Worm (Caenorhabditis elegans) whole organism, young adult: ENCODE data around the gene nlp-21.
A peak's percentile ranks its signal among the peaks of the same experiment; 100 is the strongest.

ENCODE experiments used
- B0261.1 ChIP-seq: sonication (generic microtip); optimal IDR thresholded peaks from 2 replicates; lab custom pipeline; 2016; ENCODE audit warnings: mild to moderate bottlenecking, missing genetic modification characterization, moderate library complexity, missing compliant biosample characterization
- F23B12.7 ChIP-seq: sonication (generic microtip); optimal IDR thresholded peaks from 2 replicates; lab custom pipeline; 2017; ENCODE audit warnings: missing genetic modification characterization, mild to moderate bottlenecking, missing compliant biosample characterization, antibody characterized with exemption, moderate library complexity; ENCODE audit not compliant: insufficient read depth
- F37B4.10 ChIP-seq: fragments of 200-800 bp; sonication (Bioruptor generic); IDR thresholded peaks from 2 replicates; pipeline ENCODE4 v1.3.6; 2022; ENCODE audit warnings: missing genetic modification characterization, missing compliant biosample characterization
- F57A8.1 ChIP-seq: fragments of 200-800 bp; sonication (Bioruptor generic); optimal IDR thresholded peaks from 2 replicates; lab custom pipeline; 2018; ENCODE audit warnings: mild to moderate bottlenecking, missing genetic modification characterization, moderate library complexity, missing compliant biosample characterization
- K11D2.4 ChIP-seq: fragments of 200-800 bp; sonication (Bioruptor generic); IDR thresholded peaks from 2 replicates; pipeline ENCODE4 v1.3.6; 2022; ENCODE audit warnings: missing genetic modification reagents, missing genetic modification characterization, missing compliant biosample characterization
- T26A5.8 ChIP-seq: sonication (generic microtip); optimal IDR thresholded peaks from 2 replicates; lab custom pipeline; 2016; ENCODE audit warnings: missing genetic modification characterization, missing compliant biosample characterization
- Y53F4B.3 ChIP-seq: fragments of 200-800 bp; sonication (Bioruptor generic); IDR thresholded peaks from 2 replicates; pipeline ENCODE4 v1.3.6; 2022; ENCODE audit warnings: missing genetic modification reagents, missing genetic modification characterization, missing compliant biosample characterization
- Y53G8AR.9 ChIP-seq: fragments of 200-800 bp; sonication (Bioruptor generic); conservative IDR thresholded peaks from 2 replicates; pipeline ENCODE4 v1.3.6; 2022; ENCODE audit warnings: missing genetic modification reagents, missing genetic modification characterization, missing compliant biosample characterization
- Y95B8A.8 ChIP-seq: fragments of 200-800 bp; sonication (Bioruptor generic); IDR thresholded peaks from 2 replicates; pipeline ENCODE4 v1.3.6; 2022; ENCODE audit warnings: missing genetic modification reagents, missing genetic modification characterization, missing compliant biosample characterization
- aptf-2 ChIP-seq: fragments of 200-800 bp; sonication (Bioruptor generic); conservative IDR thresholded peaks from 2 replicates; pipeline ENCODE4 v1.3.6; 2022; ENCODE audit warnings: missing genetic modification reagents, missing genetic modification characterization, missing compliant biosample characterization
- aptf-3 ChIP-seq: fragments of 200-800 bp; sonication (Bioruptor generic); IDR thresholded peaks from 2 replicates; pipeline ENCODE4 v1.3.6; 2022; ENCODE audit warnings: missing genetic modification characterization, missing compliant biosample characterization
- athp-1 ChIP-seq: sonication (generic microtip); optimal IDR thresholded peaks from 2 replicates; lab custom pipeline; 2017; ENCODE audit warnings: mild to moderate bottlenecking, missing genetic modification characterization, missing compliant biosample characterization
- attf-6 ChIP-seq: fragments of 200-800 bp; sonication (Bioruptor generic); IDR thresholded peaks from 2 replicates; pipeline ENCODE4 v1.3.6; 2022; ENCODE audit warnings: missing genetic modification reagents, missing genetic modification characterization, missing compliant biosample characterization
- bed-1 ChIP-seq: fragments of 200-800 bp; sonication (Bioruptor generic); IDR thresholded peaks from 2 replicates; pipeline ENCODE4 v1.3.6; 2022; ENCODE audit warnings: missing genetic modification reagents, missing genetic modification characterization, missing compliant biosample characterization
- cebp-2 ChIP-seq: fragments of 200-800 bp; sonication (Bioruptor generic); IDR thresholded peaks from 2 replicates; pipeline ENCODE4 v1.3.6; 2022; ENCODE audit warnings: missing genetic modification characterization, missing compliant biosample characterization
- ceh-40 ChIP-seq: fragments of 200-800 bp; sonication (Bioruptor generic); IDR thresholded peaks from 2 replicates; pipeline ENCODE4 v1.3.6; 2022; ENCODE audit warnings: missing genetic modification characterization, missing compliant biosample characterization
- dpff-1 ChIP-seq: sonication (generic microtip); optimal IDR thresholded peaks from 2 replicates; lab custom pipeline; 2017; ENCODE audit warnings: mild to moderate bottlenecking, missing genetic modification characterization, missing compliant biosample characterization
- dpl-1 ChIP-seq: fragments of 150-350 bp; optimal IDR thresholded peaks from 2 replicates; lab custom pipeline; 2014; ENCODE audit warnings: missing biosample characterization, missing genetic modification reagents, missing genetic modification characterization
- him-1 ChIP-seq: sonication (generic microtip); optimal IDR thresholded peaks from 2 replicates; lab custom pipeline; 2016; ENCODE audit warnings: missing genotype, missing genetic modification reagents, missing genetic modification characterization, missing compliant biosample characterization
- hlh-12 ChIP-seq: sonication (generic microtip); optimal IDR thresholded peaks from 2 replicates; lab custom pipeline; 2016; ENCODE audit warnings: missing genetic modification characterization, missing compliant biosample characterization
- hlh-26 ChIP-seq: fragments of 200-800 bp; sonication (Bioruptor generic); conservative IDR thresholded peaks from 2 replicates; pipeline ENCODE4 v1.3.6; 2022; ENCODE audit warnings: missing genetic modification reagents, missing genetic modification characterization, missing compliant biosample characterization
- hrde-1 ChIP-seq: sonication (generic microtip); optimal IDR thresholded peaks from 2 replicates; lab custom pipeline; 2016; ENCODE audit warnings: missing genetic modification characterization, mild to moderate bottlenecking, missing compliant biosample characterization, moderate library complexity, missing genotype, missing genetic modification reagents, borderline replicate concordance
- hsf-1 ChIP-seq: fragments of 200-800 bp; sonication (Bioruptor generic); IDR thresholded peaks from 2 replicates; pipeline ENCODE4 v1.3.6; 2022; ENCODE audit warnings: missing genetic modification reagents, missing genetic modification characterization, missing compliant biosample characterization
- lag-1 ChIP-seq: fragments of 200-800 bp; sonication (Bioruptor generic); IDR thresholded peaks from 2 replicates; pipeline ENCODE4 v1.3.6; 2022; ENCODE audit warnings: missing genetic modification reagents, missing genetic modification characterization, missing compliant biosample characterization
- lin-40 ChIP-seq: sonication (generic microtip); optimal IDR thresholded peaks from 2 replicates; lab custom pipeline; 2016; ENCODE audit warnings: missing genetic modification characterization, mild to moderate bottlenecking, missing compliant biosample characterization, missing genotype, missing genetic modification reagents
- lin-54 ChIP-seq: fragments of 200-800 bp; sonication (Bioruptor generic); optimal IDR thresholded peaks from 2 replicates; lab custom pipeline; 2018; ENCODE audit warnings: mild to moderate bottlenecking, missing genetic modification characterization, missing compliant biosample characterization
- lir-1 ChIP-seq: fragments of 200-800 bp; sonication (Bioruptor generic); conservative IDR thresholded peaks from 2 replicates; pipeline ENCODE4 v1.3.6; 2022; ENCODE audit warnings: missing genetic modification reagents, missing genetic modification characterization, missing compliant biosample characterization
- lsl-1 ChIP-seq: fragments of 200-800 bp; sonication (Bioruptor generic); optimal IDR thresholded peaks from 2 replicates; lab custom pipeline; 2018; ENCODE audit warnings: mild to moderate bottlenecking, missing genetic modification characterization, moderate library complexity, missing compliant biosample characterization
- lsy-27 ChIP-seq: sonication (generic microtip); optimal IDR thresholded peaks from 2 replicates; lab custom pipeline; 2017; ENCODE audit warnings: missing genetic modification characterization, mild to moderate bottlenecking, missing compliant biosample characterization, antibody characterized with exemption, missing genotype, borderline replicate concordance; ENCODE audit not compliant: insufficient read depth
- madf-3 ChIP-seq: fragments of 200-800 bp; sonication (Bioruptor generic); IDR thresholded peaks from 2 replicates; pipeline ENCODE4 v1.3.6; 2022; ENCODE audit warnings: missing genetic modification reagents, missing genetic modification characterization, missing compliant biosample characterization
- madf-6 ChIP-seq: fragments of 200-800 bp; sonication (Bioruptor generic); IDR thresholded peaks from 2 replicates; pipeline ENCODE4 v1.3.6; 2022; ENCODE audit warnings: missing genetic modification reagents, missing genetic modification characterization, missing compliant biosample characterization
- mcd-1 ChIP-seq: fragments of 200-800 bp; sonication (Bioruptor generic); IDR thresholded peaks from 2 replicates; pipeline ENCODE4 v1.3.6; 2022; ENCODE audit warnings: missing genetic modification reagents, missing genetic modification characterization, missing compliant biosample characterization
- mel-28 ChIP-seq: sonication (generic microtip); optimal IDR thresholded peaks from 2 replicates; lab custom pipeline; 2016; ENCODE audit warnings: borderline replicate concordance, mild to moderate bottlenecking, missing genetic modification characterization, missing compliant biosample characterization
- mxl-1 ChIP-seq: sonication (generic microtip); optimal IDR thresholded peaks from 2 replicates; lab custom pipeline; 2016; ENCODE audit warnings: missing genetic modification characterization, missing compliant biosample characterization
- nfya-2 ChIP-seq: fragments of 200-800 bp; sonication (Bioruptor generic); IDR thresholded peaks from 2 replicates; pipeline ENCODE4 v1.3.6; 2022; ENCODE audit warnings: missing genetic modification reagents, missing genetic modification characterization, missing compliant biosample characterization
- nfyb-1 ChIP-seq: fragments of 200-800 bp; sonication (Bioruptor generic); IDR thresholded peaks from 2 replicates; pipeline ENCODE4 v1.3.6; 2022; ENCODE audit warnings: missing genetic modification reagents, missing genetic modification characterization, missing compliant biosample characterization
- nhr-27 ChIP-seq: fragments of 200-800 bp; sonication (Bioruptor generic); optimal IDR thresholded peaks from 2 replicates; lab custom pipeline; 2018; ENCODE audit warnings: mild to moderate bottlenecking, missing genetic modification characterization, moderate library complexity, missing compliant biosample characterization
- pha-4 ChIP-seq: fragments of 150-350 bp; sonication (generic microtip); optimal IDR thresholded peaks from 2 replicates; lab custom pipeline; 2014; ENCODE audit warnings: missing biosample characterization, missing genetic modification reagents, missing genetic modification characterization
- repo-1 ChIP-seq: sonication (generic microtip); optimal IDR thresholded peaks from 2 replicates; lab custom pipeline; 2017; ENCODE audit warnings: mild to moderate bottlenecking, missing genetic modification characterization, missing compliant biosample characterization
- rpc-1 ChIP-seq, 2 experiments: fragments of 150-350 bp in 1 of 2; sonication (generic microtip) in 1 of 2; optimal IDR thresholded peaks; 2 replicates each; lab custom pipeline; 2014 to 2018; ENCODE audit warnings: missing biosample characterization in 1 of 2, missing genetic modification characterization in 1 of 2, missing genetic modification reagents in 1 of 2, missing genotype in 1 of 2
- sdz-38 ChIP-seq: sonication (generic microtip); optimal IDR thresholded peaks from 2 replicates; lab custom pipeline; 2016; ENCODE audit warnings: missing genotype, missing genetic modification characterization, missing compliant biosample characterization
- sea-2 ChIP-seq: fragments of 200-800 bp; sonication (Bioruptor generic); IDR thresholded peaks from 2 replicates; pipeline ENCODE4 v1.3.6; 2022; ENCODE audit warnings: missing genetic modification characterization, missing compliant biosample characterization
- snpc-4 ChIP-seq, 5 experiments: fragments of 150-350 bp in 1 of 5; sonication (generic microtip) in 4 of 5; optimal IDR thresholded peaks; 2 replicates each; lab custom pipeline; 2014 to 2018; ENCODE audit warnings: missing genetic modification characterization in 5 of 5, missing biosample characterization in 3 of 5, antibody characterized with exemption in 2 of 5, mild to moderate bottlenecking in 2 of 5, missing compliant biosample characterization in 2 of 5, missing genotype in 2 of 5, moderate library complexity in 2 of 5, missing genetic modification reagents in 1 of 5
- sptf-2 ChIP-seq: fragments of 200-800 bp; sonication (Bioruptor generic); optimal IDR thresholded peaks from 2 replicates; lab custom pipeline; 2018; ENCODE audit warnings: mild to moderate bottlenecking, missing genetic modification characterization, missing compliant biosample characterization
- unc-62 ChIP-seq: fragments of 150-350 bp; optimal IDR thresholded peaks from 2 replicates; lab custom pipeline; 2014; ENCODE audit warnings: missing biosample characterization, missing genetic modification reagents, missing genetic modification characterization
- xnd-1 ChIP-seq: sonication (generic microtip); optimal IDR thresholded peaks from 2 replicates; lab custom pipeline; 2016; ENCODE audit warnings: missing genotype, missing genetic modification reagents, missing genetic modification characterization, missing compliant biosample characterization
- zfh-2 ChIP-seq: fragments of 200-800 bp; sonication (Bioruptor generic); conservative IDR thresholded peaks from 2 replicates; pipeline ENCODE4 v1.3.6; 2022; ENCODE audit warnings: missing genetic modification reagents, missing genetic modification characterization, missing compliant biosample characterization
- ztf-18 ChIP-seq: sonication (generic microtip); optimal IDR thresholded peaks from 2 replicates; lab custom pipeline; 2016; ENCODE audit warnings: missing genotype, mild to moderate bottlenecking, missing genetic modification characterization, missing compliant biosample characterization
- ztf-28 ChIP-seq: fragments of 200-800 bp; sonication (Bioruptor generic); IDR thresholded peaks from 2 replicates; pipeline ENCODE4 v1.3.6; 2022; ENCODE audit warnings: missing genetic modification reagents, missing genetic modification characterization, missing compliant biosample characterization

The nlp-21 gene

DNA sequence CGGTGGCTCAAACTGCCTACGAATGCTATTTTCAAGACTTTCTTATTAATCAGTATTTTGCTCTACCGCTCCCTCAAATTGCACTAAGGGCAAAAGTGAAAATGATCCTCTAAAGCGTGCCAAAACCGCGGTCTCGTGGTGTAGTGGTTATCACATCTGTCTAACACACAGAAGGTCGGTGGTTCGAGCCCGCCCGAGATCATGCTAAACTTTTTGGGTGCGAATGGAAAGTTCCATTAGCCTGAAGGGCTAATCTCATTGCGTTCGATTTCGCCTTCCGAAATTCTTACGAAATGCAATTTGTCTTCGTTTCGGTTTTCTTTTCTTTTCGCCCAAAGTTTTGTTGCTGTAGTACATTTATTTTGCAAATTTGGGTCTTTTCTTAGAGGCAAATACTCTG, 39.6 kb downstream of the nlp-21 start (continued):
- TF ChIP-seq B0261.1 (peak; percentile 63), lin-40 (tag; lab: Kevin White, UChicago) (no peak), lin-54 (GFP tag; lab: Kevin White, UChicago) (peak; percentile 29), athp-1 (tag; lab: Kevin White, UChicago) (no peak), nfya-2 (GFP tag; lab: Robert Waterston, UW) (no peak), hlh-12 (no peak), Y95B8A.8 (no peak), ceh-40 (GFP tag; lab: Robert Waterston, UW) (no peak), sdz-38 (tag; lab: Kevin White, UChicago) (no peak), dpl-1 (GFP tag; lab: Kevin White, UChicago) (no peak), mcd-1 (0 out of 2 replicates have a peak, but pooled peaks have one; percentile 20), Y53F4B.3 (GFP tag; lab: Robert Waterston, UW) (no peak), F23B12.7 (tag; lab: Kevin White, UChicago) (no peak), madf-3 (GFP tag; lab: Robert Waterston, UW) (no peak), dpff-1 (tag; lab: Kevin White, UChicago) (no peak), aptf-3 (GFP tag; lab: Robert Waterston, UW) (no peak), F37B4.10 (no peak), ztf-18 (no peak), zfh-2 (GFP tag; lab: Robert Waterston, UW) (no peak), T26A5.8 (tag; lab: Kevin White, UChicago) (no peak), hlh-26 (GFP tag; lab: Robert Waterston, UW) (no peak), sptf-2 (GFP tag; lab: Kevin White, UChicago) (no peak), aptf-2 (GFP tag; lab: Robert Waterston, UW) (no peak), sea-2 (GFP tag; lab: Robert Waterston, UW) (no peak), lsy-27 (tag; lab: Kevin White, UChicago) (peak; percentile 58), rpc-1 (optimal IDR thresholded peaks at IDR 0.05; lab: Kevin White, UChicago) (peak; percentile 65), rpc-1 (tag; optimal IDR thresholded peaks at IDR 0.05; lab: Kevin White, UChicago) (peak; percentile 72), attf-6 (GFP tag; lab: Robert Waterston, UW) (no peak), mxl-1 (tag; lab: Kevin White, UChicago) (no peak), repo-1 (tag; lab: Kevin White, UChicago) (no peak), hsf-1 (GFP tag; lab: Robert Waterston, UW) (no peak), ztf-28 (GFP tag; lab: Robert Waterston, UW) (no peak), Y53G8AR.9 (no peak), hrde-1 (tag; lab: Kevin White, UChicago) (no peak), mel-28 (tag; lab: Kevin White, UChicago) (no peak), xnd-1 (tag; lab: Kevin White, UChicago) (no peak), him-1 (tag; lab: Kevin White, UChicago) (no peak), nfyb-1 (GFP tag; lab: Robert Waterston, UW) (no peak; the same call in 1 of the 2 replicates), unc-62 (GFP tag; lab: Kevin White, UChicago) (no peak), pha-4 (tag; lab: Kevin White, UChicago) (no peak), bed-1 (GFP tag; lab: Robert Waterston, UW) (no peak), lag-1 (GFP tag; lab: Robert Waterston, UW) (no peak), cebp-2 (GFP tag; lab: Robert Waterston, UW) (no peak), lsl-1 (GFP tag; lab: Kevin White, UChicago) (peak; percentile 17), K11D2.4 (no peak), lir-1 (no peak), nhr-27 (tag; lab: Kevin White, UChicago) (no peak), madf-6 (GFP tag; lab: Robert Waterston, UW) (0 out of 2 replicates have a peak, but pooled peaks have one; percentile 38), snpc-4 (GFP tag; optimal IDR thresholded peaks at IDR 0.05; lab: Kevin White, UChicago) (no peak), snpc-4 (tag; optimal IDR thresholded peaks at IDR 0.05; lab: Kevin White, UChicago) (peak in 2 of 4 experiments; percentile 56 to 61), F57A8.1 (GFP tag; lab: Kevin White, UChicago) (no peak)
